Fruit fly (Drosophila melanogaster) ovary, adult (tissue): ENCODE measurements around the gene TTLL6B.

Experiments used
- CG17801 ChIP-seq: fragments of 200-800 bp; optimal IDR thresholded peaks from 2 replicates; lab custom pipeline; 2019; ENCODE audit warnings: missing biosample characterization, mild to moderate bottlenecking, missing genetic modification characterization, moderate library complexity; ENCODE audit not compliant: partially characterized antibody

TTLL6B gene

DNA sequence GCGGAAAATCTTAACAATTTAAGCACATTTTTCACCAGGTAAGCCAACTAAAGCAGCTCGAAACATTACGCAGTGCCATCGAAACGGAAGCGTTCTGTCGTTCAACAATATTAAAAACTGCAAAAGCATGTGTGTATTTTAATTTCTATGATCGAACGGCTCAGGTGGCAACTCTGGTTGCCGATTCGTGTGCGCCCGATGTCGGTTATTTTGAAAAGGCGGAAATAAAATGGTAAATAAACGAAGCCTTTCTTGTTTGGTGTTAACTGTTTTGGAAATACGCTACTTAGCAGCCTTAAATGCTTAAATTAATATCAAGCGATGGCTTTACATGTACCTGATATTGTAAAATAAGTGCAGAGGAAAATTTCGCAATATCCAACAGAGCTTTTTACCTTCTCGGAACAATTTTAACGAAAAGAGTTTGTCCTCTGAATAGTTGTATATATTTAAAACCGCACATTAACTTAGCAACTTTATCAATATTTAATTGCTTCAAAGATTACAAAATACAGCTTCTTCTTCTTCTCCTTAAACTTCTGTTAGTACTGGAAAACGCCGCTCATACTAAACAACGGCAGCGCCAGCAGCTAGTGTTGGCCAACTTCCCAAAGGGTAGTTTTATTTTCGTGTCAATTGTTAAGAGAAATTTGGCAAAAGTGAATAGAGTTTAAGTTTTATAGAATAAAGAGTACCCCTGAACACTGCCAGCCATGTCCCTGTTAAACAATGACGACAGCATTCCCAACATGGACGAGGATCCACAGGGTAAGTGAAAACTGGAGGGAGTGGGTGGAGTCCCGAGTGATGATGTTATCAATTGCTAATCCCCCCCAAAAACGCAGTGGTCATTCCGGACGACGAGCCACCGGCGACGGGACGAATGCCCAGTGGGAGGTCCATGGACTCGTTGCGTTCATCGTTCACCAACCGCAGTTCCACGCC, 22.6 kb upstream of the TTLL6B start, which contains the start of gene CG5934:
Gene CG5934 (plus strand): TSS at position 588 of the 945 bp plus-strand sequence.
- TF ChIP-seq CG17801, result no peak

DNA sequence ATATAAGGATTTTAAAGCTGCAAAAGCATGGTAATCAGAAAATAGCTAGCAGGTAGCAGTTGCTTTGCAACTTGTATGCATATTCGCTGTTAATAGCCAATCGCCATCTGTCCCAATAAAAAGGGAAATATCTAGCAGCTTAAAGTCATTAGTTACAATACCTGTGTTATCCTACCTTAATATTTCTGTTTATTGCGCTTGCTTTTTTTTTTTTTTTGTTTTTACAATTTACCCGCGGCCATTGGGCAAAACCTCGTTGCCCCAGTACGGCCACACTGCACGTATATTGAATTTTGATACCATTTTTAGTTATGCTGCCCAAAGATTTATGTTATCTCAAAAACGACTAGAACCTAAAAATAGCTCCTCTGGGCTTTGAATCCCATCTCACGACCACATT, 21.4 kb upstream of the TTLL6B start:
- TF ChIP-seq CG17801, result no peak

DNA sequence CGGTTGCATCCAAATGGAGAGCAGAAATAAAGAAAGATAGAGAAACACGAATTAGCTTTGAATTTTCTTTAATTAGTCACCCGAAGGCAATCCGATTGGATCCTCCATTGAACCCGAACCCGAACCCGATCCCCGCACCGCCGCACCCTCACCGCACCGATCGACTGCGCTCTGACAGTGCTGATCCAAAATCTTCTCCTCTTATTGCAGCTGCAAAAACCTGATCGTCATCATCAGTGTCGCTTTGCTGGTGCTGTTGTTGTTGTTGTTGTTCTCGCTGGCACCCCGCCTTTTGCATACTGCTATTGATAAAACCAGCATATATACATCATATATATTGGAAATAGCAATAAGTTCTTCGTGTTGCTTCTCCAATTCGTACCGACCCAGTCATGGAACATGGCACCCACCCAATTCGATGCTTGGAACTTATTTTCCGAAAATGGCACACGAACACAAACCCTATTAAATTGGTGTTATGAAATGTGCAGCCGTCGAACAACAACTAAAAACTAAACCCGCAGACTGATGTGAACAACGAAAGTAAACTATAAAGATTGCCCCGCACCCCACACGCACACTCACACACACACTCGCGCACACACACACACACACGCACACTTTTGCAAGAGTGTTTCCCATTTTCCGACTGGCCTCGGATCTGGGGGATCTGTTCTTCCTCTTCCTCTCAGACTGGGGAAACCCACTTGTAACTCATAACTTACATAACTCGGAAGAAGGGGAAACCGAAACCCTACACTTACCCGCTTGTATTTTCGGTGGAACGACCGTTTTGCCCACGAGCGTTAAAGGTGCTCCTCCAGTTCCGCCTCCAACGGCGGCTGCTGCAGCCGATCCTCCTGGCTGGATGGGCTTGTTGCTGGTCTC, 19.8 kb upstream of the TTLL6B start:
- no peak for TF ChIP-seq CG17801

DNA sequence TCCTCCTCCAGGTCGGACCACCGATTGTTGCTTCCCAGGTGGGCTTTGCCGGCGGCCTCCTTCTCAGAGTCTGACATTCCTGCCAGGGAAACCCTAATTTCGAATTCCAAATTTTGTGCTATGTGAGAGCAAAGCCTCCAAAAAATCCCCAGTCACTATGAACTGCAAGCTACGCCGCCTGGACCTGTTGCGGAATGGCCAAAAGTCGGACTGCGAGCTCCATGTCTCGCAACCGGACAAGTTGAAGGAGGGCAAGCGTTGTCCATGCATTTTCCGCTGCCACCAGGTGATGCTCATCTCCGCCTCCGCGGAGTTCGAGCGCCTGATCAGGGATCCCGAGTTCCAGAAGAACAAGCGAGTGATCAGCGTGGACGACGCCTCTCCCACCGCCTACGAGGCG, 14.5 kb upstream of the TTLL6B start, which contains the start of the genes CG14262 and CG14260:
Gene CG14262 (minus strand): TSS at position 101 of the 400 bp plus-strand sequence.
Gene CG14260 (plus strand): TSS at position 128 of the 400 bp plus-strand sequence.
- TF ChIP-seq CG17801, result no peak

DNA sequence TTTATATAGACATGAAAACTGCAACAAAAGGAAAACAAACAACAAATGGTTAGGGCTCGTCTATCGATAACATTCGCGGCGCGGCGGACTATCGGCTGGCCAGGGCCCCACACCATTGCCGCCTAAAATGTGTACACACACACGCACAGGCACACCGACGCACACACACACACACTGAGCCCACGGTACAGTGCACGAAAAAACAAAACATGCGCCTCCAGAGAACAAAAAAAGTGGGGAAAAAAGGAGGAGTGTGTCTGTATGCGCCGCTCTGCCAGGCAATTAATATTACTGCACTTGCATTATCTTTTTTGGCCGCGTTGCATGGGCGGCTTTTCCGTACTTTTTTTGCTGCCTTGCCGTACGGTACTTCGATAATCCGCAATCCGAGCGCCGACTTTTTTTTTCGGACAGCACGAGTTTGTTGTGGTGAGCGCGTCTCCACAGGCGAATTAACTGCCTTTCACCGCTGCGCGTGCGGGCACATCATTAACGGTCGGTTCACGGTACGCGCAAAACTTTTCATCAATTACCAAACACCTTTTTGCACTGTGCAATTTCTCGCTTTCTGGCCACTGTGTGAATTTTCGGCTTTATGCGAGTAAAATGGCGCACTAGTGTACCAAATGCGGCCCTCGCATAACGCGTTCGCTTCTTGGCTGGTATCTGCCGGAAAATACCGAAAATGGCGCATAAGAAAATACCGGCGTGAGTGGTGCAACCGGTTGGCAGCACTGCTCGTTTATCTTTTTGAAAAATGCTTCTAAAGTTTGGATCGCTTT, 12.8 kb upstream of the TTLL6B start, which contains the start of gene woc:
Gene woc (minus strand): TSS at position 622 of the 782 bp plus-strand sequence.
- TF ChIP-seq CG17801, result peak; percentile 35

dm6 chr3R:27253921-27254376, 3.1 kb upstream of the TTLL6B start:
- no peak for TF ChIP-seq CG17801

dm6 chr3R:27253136-27253920, 2.5 kb upstream of the TTLL6B start, which contains the start of gene pll:
pll (minus strand) TSS chr3R:27253182.
- peak; percentile 82 for TF ChIP-seq CG17801

DNA sequence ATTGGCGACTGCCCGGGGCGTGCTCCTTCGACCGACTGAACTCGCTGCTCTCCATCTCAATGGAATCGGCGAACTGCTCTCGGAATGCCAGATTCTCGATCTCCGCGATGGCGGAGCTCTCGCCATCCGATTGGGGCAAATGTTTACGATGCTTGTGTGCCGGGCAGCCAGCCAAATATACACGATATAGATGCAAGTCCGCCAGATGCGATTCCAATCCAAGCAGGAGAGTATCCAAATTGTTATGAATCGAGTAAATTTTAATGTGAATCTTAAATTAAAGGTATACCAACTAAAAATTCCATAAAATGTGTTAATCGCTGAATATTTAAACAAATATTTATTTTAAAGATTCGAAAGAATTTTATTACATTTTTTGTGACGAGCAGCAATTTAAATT, 2.9 kb downstream of the TTLL6B start, which contains the start of gene CG5984:
Gene CG5984 (minus strand): TSS at position 101 of the 400 bp plus-strand sequence.
- TF ChIP-seq CG17801, result no peak

dm6 chr3R:27246264-27246663, 4.5 kb downstream of the TTLL6B start:
- peak; percentile 89 for TF ChIP-seq CG17801

dm6 chr3R:27245401-27245757, 5.4 kb downstream of the TTLL6B start:
- no peak for TF ChIP-seq CG17801

dm6 chr3R:27244742-27245400, 5.9 kb downstream of the TTLL6B start, which contains the start of gene CG18766:
CG18766 (minus strand) TSS chr3R:27245249.
- no peak for TF ChIP-seq CG17801

DNA sequence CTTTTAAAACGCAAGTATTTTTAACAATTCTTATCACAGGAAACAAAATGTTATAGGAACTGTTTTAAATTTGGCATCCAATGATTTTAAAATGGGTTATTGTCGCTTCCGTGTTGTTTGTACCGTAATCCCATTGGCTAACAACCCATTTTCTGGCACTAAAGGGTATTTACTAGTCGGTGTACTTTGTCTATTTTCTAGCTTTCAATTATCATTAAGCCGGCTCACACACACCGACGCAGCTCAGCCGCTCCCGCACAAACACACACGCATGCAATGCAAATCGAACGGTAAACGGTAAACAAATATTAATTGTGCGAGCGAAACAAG, 6.4 kb downstream of the TTLL6B start:
- no peak for TF ChIP-seq CG17801

DNA sequence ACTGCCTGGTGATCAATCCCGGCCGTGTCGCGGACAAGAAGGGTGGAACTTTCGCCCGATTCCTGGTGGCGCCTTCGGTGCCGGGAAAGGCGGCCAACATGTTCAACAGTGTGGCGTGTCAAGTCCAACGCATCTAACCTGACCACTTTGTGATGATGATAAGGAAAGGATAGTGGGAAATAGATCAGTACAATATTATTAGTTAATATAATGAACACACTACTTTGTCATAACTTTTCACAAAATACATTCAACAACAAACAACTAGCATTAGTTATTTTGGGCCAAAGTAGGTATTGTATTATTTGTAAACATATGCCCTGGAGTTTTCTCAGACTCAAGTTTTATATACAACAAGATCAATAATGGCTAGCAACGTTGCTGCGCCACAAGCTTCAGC, 9.8 kb downstream of the TTLL6B start, which contains the start of gene CG17991:
Gene CG17991 (plus strand): TSS at position 301 of the 400 bp plus-strand sequence.
- TF ChIP-seq CG17801, result no peak
